Worm (Caenorhabditis elegans) whole organism, L2 larva: ENCODE measurements around the gene R05H10.1.

Experiments
- C34F6.9 ChIP-seq: fragments of 150-350 bp; optimal IDR thresholded peaks from 2 replicates; lab custom pipeline; 2014; ENCODE audit warnings: missing biosample characterization, missing genetic modification characterization
- F13H6.1 ChIP-seq: sonication (generic microtip); optimal IDR thresholded peaks from 2 replicates; lab custom pipeline; 2016; ENCODE audit warnings: missing genetic modification characterization, missing compliant biosample characterization
- R02D3.7 ChIP-seq: fragments of 150-350 bp; optimal IDR thresholded peaks from 2 replicates; lab custom pipeline; 2014; ENCODE audit warnings: missing biosample characterization, missing genetic modification characterization
- Y55F3AM.14 ChIP-seq: fragments of 200-800 bp; sonication (Bioruptor generic); optimal IDR thresholded peaks from 2 replicates; lab custom pipeline; 2018; ENCODE audit warnings: mild to moderate bottlenecking, missing genetic modification characterization, missing compliant biosample characterization
- ZK546.5 ChIP-seq: sonication (generic microtip); optimal IDR thresholded peaks from 2 replicates; lab custom pipeline; 2017; ENCODE audit warnings: missing biosample characterization, missing genetic modification characterization
- alr-1 ChIP-seq: fragments of 150-350 bp; optimal IDR thresholded peaks from 2 replicates; lab custom pipeline; 2014; ENCODE audit warnings: missing biosample characterization, missing genetic modification characterization
- aly-2 ChIP-seq: fragments of 150-350 bp; optimal IDR thresholded peaks from 2 replicates; lab custom pipeline; 2014; ENCODE audit warnings: missing biosample characterization, missing genetic modification characterization
- ama-1 ChIP-seq: fragments of 150-350 bp; optimal IDR thresholded peaks from 2 replicates; lab custom pipeline; 2018; ENCODE audit warnings: inconsistent platforms
- blmp-1 ChIP-seq: sonication (generic microtip); optimal IDR thresholded peaks from 2 replicates; lab custom pipeline; 2017; ENCODE audit warnings: missing genetic modification characterization, mild to moderate bottlenecking, missing compliant biosample characterization, antibody characterized with exemption, moderate library complexity; ENCODE audit not compliant: insufficient read depth
- ceh-16 ChIP-seq: fragments of 150-350 bp; optimal IDR thresholded peaks from 2 replicates; lab custom pipeline; 2014; ENCODE audit warnings: missing biosample characterization, missing genetic modification characterization
- ceh-82 ChIP-seq: fragments of 150-350 bp; optimal IDR thresholded peaks from 2 replicates; lab custom pipeline; 2014; ENCODE audit warnings: missing biosample characterization, missing genetic modification characterization
- crh-2 ChIP-seq: sonication (generic microtip); optimal IDR thresholded peaks from 2 replicates; lab custom pipeline; 2017; ENCODE audit warnings: missing biosample characterization, missing genetic modification characterization
- dmd-4 ChIP-seq: sonication (generic microtip); optimal IDR thresholded peaks from 2 replicates; lab custom pipeline; 2017; ENCODE audit warnings: missing biosample characterization, missing genetic modification characterization
- egl-27 ChIP-seq: sonication (generic microtip); optimal IDR thresholded peaks from 3 replicates; lab custom pipeline; 2017; ENCODE audit warnings: missing biosample characterization, missing genetic modification reagents, missing genetic modification characterization
- elt-1 ChIP-seq: fragments of 150-350 bp; optimal IDR thresholded peaks from 2 replicates; lab custom pipeline; 2014; ENCODE audit warnings: missing biosample characterization, missing genetic modification characterization
- elt-3 ChIP-seq: sonication (generic microtip); optimal IDR thresholded peaks from 2 replicates; lab custom pipeline; 2017; ENCODE audit warnings: missing biosample characterization, missing genetic modification characterization
- fos-1 ChIP-seq: fragments of 150-350 bp; optimal IDR thresholded peaks from 2 replicates; lab custom pipeline; 2014; ENCODE audit warnings: missing biosample characterization, missing genetic modification characterization
- gmeb-1 ChIP-seq: fragments of 150-350 bp; optimal IDR thresholded peaks from 2 replicates; lab custom pipeline; 2014; ENCODE audit warnings: missing biosample characterization, missing genetic modification characterization
- lin-11 ChIP-seq: fragments of 150-350 bp; sonication (generic microtip); optimal IDR thresholded peaks from 2 replicates; lab custom pipeline; 2014; ENCODE audit warnings: missing biosample characterization, missing genetic modification characterization, inconsistent platforms, mixed read lengths
- lin-39 ChIP-seq: fragments of 150-350 bp; optimal IDR thresholded peaks from 2 replicates; lab custom pipeline; 2014; ENCODE audit warnings: missing biosample characterization, missing genetic modification reagents, missing genetic modification characterization
- lsy-2 ChIP-seq, 2 experiments: fragments of 150-350 bp in 1 of 2; sonication (generic microtip) in 1 of 2; optimal IDR thresholded peaks; 2 replicates each; lab custom pipeline; 2014 to 2017; ENCODE audit warnings: missing biosample characterization in 2 of 2, missing genetic modification characterization in 2 of 2
- mab-5 ChIP-seq: fragments of 150-350 bp; optimal IDR thresholded peaks from 2 replicates; lab custom pipeline; 2014; ENCODE audit warnings: missing biosample characterization, missing genetic modification characterization
- mbf-1 ChIP-seq: sonication (generic microtip); optimal IDR thresholded peaks from 2 replicates; lab custom pipeline; 2017; ENCODE audit warnings: missing biosample characterization, missing genetic modification characterization
- mdl-1 ChIP-seq, 2 experiments: fragments of 150-350 bp in 1 of 2; sonication (generic microtip) in 1 of 2; optimal IDR thresholded peaks; 2 replicates each; lab custom pipeline; 2017; ENCODE audit warnings: missing biosample characterization in 2 of 2, missing genetic modification characterization in 2 of 2
- nhr-10 ChIP-seq: sonication (generic microtip); optimal IDR thresholded peaks from 2 replicates; lab custom pipeline; 2017; ENCODE audit warnings: missing biosample characterization, missing genetic modification characterization
- nhr-11 ChIP-seq: fragments of 150-350 bp; optimal IDR thresholded peaks from 2 replicates; lab custom pipeline; 2014; ENCODE audit warnings: missing biosample characterization, missing genetic modification characterization
- nhr-12 ChIP-seq: fragments of 150-350 bp; optimal IDR thresholded peaks from 2 replicates; lab custom pipeline; 2014; ENCODE audit warnings: missing biosample characterization, missing genetic modification characterization
- nhr-129 ChIP-seq: fragments of 150-350 bp; optimal IDR thresholded peaks from 2 replicates; lab custom pipeline; 2014; ENCODE audit warnings: missing biosample characterization, missing genetic modification characterization
- nhr-21 ChIP-seq: fragments of 150-350 bp; optimal IDR thresholded peaks from 2 replicates; lab custom pipeline; 2014; ENCODE audit warnings: missing biosample characterization, missing genetic modification characterization
- nhr-23 ChIP-seq: fragments of 150-350 bp; optimal IDR thresholded peaks from 2 replicates; lab custom pipeline; 2014; ENCODE audit warnings: missing biosample characterization, missing genetic modification reagents, missing genetic modification characterization
- nhr-237 ChIP-seq: fragments of 150-350 bp; optimal IDR thresholded peaks from 2 replicates; lab custom pipeline; 2014; ENCODE audit warnings: missing biosample characterization, missing genetic modification characterization
- nhr-25 ChIP-seq: fragments of 150-350 bp; sonication (generic microtip); optimal IDR thresholded peaks from 3 replicates; lab custom pipeline; 2014; ENCODE audit warnings: missing biosample characterization, missing genetic modification characterization
- nhr-6 ChIP-seq: fragments of 150-350 bp; optimal IDR thresholded peaks from 2 replicates; lab custom pipeline; 2014; ENCODE audit warnings: missing biosample characterization, missing genetic modification characterization
- nhr-77 ChIP-seq: fragments of 150-350 bp; optimal IDR thresholded peaks from 2 replicates; lab custom pipeline; 2014; ENCODE audit warnings: missing biosample characterization, missing genetic modification characterization
- peb-1 ChIP-seq: fragments of 150-350 bp; optimal IDR thresholded peaks from 2 replicates; lab custom pipeline; 2014; ENCODE audit warnings: missing biosample characterization, missing genetic modification characterization
- sem-4 ChIP-seq: fragments of 150-350 bp; optimal IDR thresholded peaks from 2 replicates; lab custom pipeline; 2014; ENCODE audit warnings: missing biosample characterization, missing genetic modification reagents, missing genetic modification characterization
- skn-1 ChIP-seq: sonication (generic microtip); optimal IDR thresholded peaks from 2 replicates; lab custom pipeline; 2017; ENCODE audit warnings: missing biosample characterization, missing genetic modification characterization
- sma-3 ChIP-seq: sonication (generic microtip); optimal IDR thresholded peaks from 2 replicates; lab custom pipeline; 2016; ENCODE audit warnings: missing genetic modification reagents, missing genetic modification characterization, missing compliant biosample characterization
- sma-9 ChIP-seq, 2 experiments: fragments of 150-350 bp in 1 of 2; sonication (generic microtip) in 1 of 2; optimal IDR thresholded peaks; 2 replicates each; lab custom pipeline; 2014 to 2016; ENCODE audit warnings: missing genetic modification characterization in 2 of 2, mild to moderate bottlenecking in 1 of 2, missing biosample characterization in 1 of 2, missing compliant biosample characterization in 1 of 2, missing genetic modification reagents in 1 of 2, moderate library complexity in 1 of 2
- snpc-4 ChIP-seq: fragments of 150-350 bp; optimal IDR thresholded peaks from 2 replicates; lab custom pipeline; 2014; ENCODE audit warnings: missing biosample characterization, missing genetic modification characterization
- unc-39 ChIP-seq: fragments of 150-350 bp; optimal IDR thresholded peaks from 2 replicates; lab custom pipeline; 2014; ENCODE audit warnings: missing biosample characterization, missing genetic modification characterization
- unc-55 ChIP-seq: fragments of 150-350 bp; sonication (generic microtip); optimal IDR thresholded peaks from 3 replicates; lab custom pipeline; 2014; ENCODE audit warnings: missing biosample characterization, missing genetic modification reagents, missing genetic modification characterization
- unc-62 ChIP-seq: fragments of 150-350 bp; optimal IDR thresholded peaks from 2 replicates; lab custom pipeline; 2014; ENCODE audit warnings: missing biosample characterization, missing genetic modification reagents, missing genetic modification characterization
- zag-1 ChIP-seq: fragments of 150-350 bp; optimal IDR thresholded peaks from 2 replicates; lab custom pipeline; 2014; ENCODE audit warnings: missing biosample characterization, missing genetic modification characterization
- ztf-1 ChIP-seq: fragments of 200-800 bp; sonication (Bioruptor generic); conservative IDR thresholded peaks from 2 replicates; pipeline ENCODE4 v1.3.6; 2022; ENCODE audit warnings: missing genetic modification characterization, missing compliant biosample characterization
- ztf-11 ChIP-seq: sonication (generic microtip); optimal IDR thresholded peaks from 2 replicates; lab custom pipeline; 2017; ENCODE audit warnings: missing biosample characterization, missing genetic modification characterization
- ztf-4 ChIP-seq: fragments of 150-350 bp; optimal IDR thresholded peaks from 2 replicates; lab custom pipeline; 2014; ENCODE audit warnings: missing biosample characterization, missing genetic modification characterization

Gene R05H10.1

ce11 chrII:14825413-14825812 is 26.2 kb upstream of the R05H10.1 start:
- TF ChIP-seq unc-39 = no peak
- no peak for TF ChIP-seq mab-5
- no peak for TF ChIP-seq ztf-1 (GFP tag; lab: Robert Waterston, UW)
- no peak for TF ChIP-seq mdl-1 (tag; optimal IDR thresholded peaks at IDR 0.05; lab: Kevin White, UChicago)
- TF ChIP-seq ceh-82 (tag; lab: Kevin White, UChicago) = no peak
- TF ChIP-seq nhr-21 (tag; lab: Kevin White, UChicago) = peak; percentile 68
- TF ChIP-seq ama-1 (lab: Kevin White, UChicago) = no peak
- TF ChIP-seq elt-3 = no peak
- no peak for TF ChIP-seq nhr-6 (tag; lab: Kevin White, UChicago)
- no peak for TF ChIP-seq nhr-129 (tag; lab: Kevin White, UChicago)
- TF ChIP-seq nhr-11 (tag; lab: Kevin White, UChicago) = no peak
- TF ChIP-seq sma-9 (GFP tag; optimal IDR thresholded peaks at IDR 0.05; lab: Kevin White, UChicago) = peak; percentile 36
- TF ChIP-seq sma-9 (tag; optimal IDR thresholded peaks at IDR 0.05; lab: Kevin White, UChicago) = no peak
- TF ChIP-seq blmp-1 = no peak
- TF ChIP-seq fos-1 (tag; lab: Kevin White, UChicago) = peak; percentile 1
- no peak for TF ChIP-seq skn-1
- TF ChIP-seq, all 48 proteins: peak for 3

ce11 chrII:14832055-14832454 is 19.6 kb upstream of the R05H10.1 start:
- TF ChIP-seq R02D3.7 (tag; lab: Kevin White, UChicago) (no peak), Y55F3AM.14 (GFP tag; lab: Kevin White, UChicago) (no peak)
- TF ChIP-seq, all 48 proteins: peak for 0

ce11 chrII:14838596-14839215 is 12.9 kb upstream of the R05H10.1 start:
- TF ChIP-seq nhr-11 (tag; lab: Kevin White, UChicago) (no peak), ceh-16 (tag; lab: Kevin White, UChicago) (no peak), sma-9 (GFP tag; optimal IDR thresholded peaks at IDR 0.05; lab: Kevin White, UChicago) (peak; percentile 80), sma-9 (tag; optimal IDR thresholded peaks at IDR 0.05; lab: Kevin White, UChicago) (no peak), skn-1 (no peak), ztf-1 (GFP tag; lab: Robert Waterston, UW) (no peak), gmeb-1 (tag; lab: Kevin White, UChicago) (no peak), dmd-4 (tag; lab: Kevin White, UChicago) (no peak), nhr-23 (tag; lab: Kevin White, UChicago) (no peak), R02D3.7 (tag; lab: Kevin White, UChicago) (no peak), mab-5 (no peak), elt-3 (no peak), snpc-4 (tag; lab: Kevin White, UChicago) (peak; percentile 51), nhr-129 (tag; lab: Kevin White, UChicago) (no peak), mdl-1 (tag; optimal IDR thresholded peaks at IDR 0.05; lab: Kevin White, UChicago) (no peak), lin-11 (tag; lab: Kevin White, UChicago) (no peak), crh-2 (tag; lab: Kevin White, UChicago) (no peak), mbf-1 (tag; lab: Kevin White, UChicago) (no peak), alr-1 (no peak), sem-4 (tag; lab: Kevin White, UChicago) (no peak), fos-1 (tag; lab: Kevin White, UChicago) (peak; percentile 39), sma-3 (GFP tag; lab: Kevin White, UChicago) (peak; percentile 16), nhr-25 (tag; lab: Kevin White, UChicago) (peak; percentile 33), elt-1 (tag; lab: Kevin White, UChicago) (no peak), unc-62 (GFP tag; lab: Kevin White, UChicago) (no peak), Y55F3AM.14 (GFP tag; lab: Kevin White, UChicago) (no peak), ZK546.5 (tag; lab: Kevin White, UChicago) (no peak), zag-1 (tag; lab: Kevin White, UChicago) (no peak), nhr-12 (tag; lab: Kevin White, UChicago) (no peak), nhr-237 (tag; lab: Kevin White, UChicago) (no peak), unc-55 (GFP tag; lab: Kevin White, UChicago) (no peak), lin-39 (tag; lab: Kevin White, UChicago) (no peak), ztf-11 (no peak), nhr-10 (tag; lab: Kevin White, UChicago) (no peak), F13H6.1 (tag; lab: Kevin White, UChicago) (no peak), peb-1 (tag; lab: Kevin White, UChicago) (no peak), nhr-6 (tag; lab: Kevin White, UChicago) (no peak), ceh-82 (tag; lab: Kevin White, UChicago) (no peak), ama-1 (lab: Kevin White, UChicago) (no peak), egl-27 (tag; lab: Kevin White, UChicago) (no peak), ztf-4 (tag; lab: Kevin White, UChicago) (no peak), nhr-77 (tag; lab: Kevin White, UChicago) (no peak), nhr-21 (tag; lab: Kevin White, UChicago) (peak; percentile 72), lsy-2 (tag; optimal IDR thresholded peaks at IDR 0.05; lab: Kevin White, UChicago) (no peak), aly-2 (tag; lab: Kevin White, UChicago) (no peak), C34F6.9 (no peak), blmp-1 (no peak)
